Worm (Caenorhabditis elegans): ENCODE results near the gene C29H12.2.

C29H12.2 gene

DNA sequence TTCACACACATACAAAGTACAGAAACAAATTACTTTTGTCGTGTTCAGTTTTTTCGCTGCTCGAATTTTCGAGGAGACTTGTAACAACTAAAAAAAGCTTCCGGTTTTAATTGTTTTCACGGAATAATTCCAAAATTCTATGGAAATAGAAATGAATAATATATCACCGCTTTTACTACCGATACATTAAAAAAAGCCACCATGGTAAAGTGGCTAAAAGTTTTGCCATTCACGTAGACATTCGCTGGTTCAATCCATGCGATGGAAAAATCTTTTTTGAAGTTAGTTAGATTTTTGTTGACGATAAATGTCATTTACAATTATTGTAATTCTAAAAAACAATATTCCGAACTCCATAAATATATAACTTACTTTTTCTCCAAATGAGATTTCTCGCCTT lies 45.1 kb downstream of the C29H12.2 start:
- TF ChIP-seq med-1 (GFP tag; optimal IDR thresholded peaks at IDR 0.05; ENCODE audit: insufficient read depth) = no peak
- TF ChIP-seq tab-1 (GFP tag; IDR thresholded peaks at IDR 0.05) = no peak
- no peak for TF ChIP-seq flt-1 (GFP tag; IDR thresholded peaks at IDR 0.05)
- no peak for TF ChIP-seq ztf-23 (GFP tag; IDR thresholded peaks at IDR 0.05)
- TF ChIP-seq cog-1 (tag; optimal IDR thresholded peaks at IDR 0.05) = no peak
- no peak for TF ChIP-seq klf-2 (GFP tag; conservative IDR thresholded peaks at IDR 0.05)
- TF ChIP-seq T22C8.4 (GFP tag; IDR thresholded peaks at IDR 0.05) = no peak
- no peak for TF ChIP-seq ref-1 (GFP tag; conservative IDR thresholded peaks at IDR 0.05)
- no peak for TF ChIP-seq ztf-29 (GFP tag; IDR thresholded peaks at IDR 0.05)

- TF ChIP-seq T22C8.4 (GFP tag; IDR thresholded peaks at IDR 0.05) (no peak), tab-1 (GFP tag; IDR thresholded peaks at IDR 0.05) (no peak), ztf-29 (GFP tag; IDR thresholded peaks at IDR 0.05) (no peak), ztf-23 (GFP tag; IDR thresholded peaks at IDR 0.05) (no peak), cog-1 (tag; optimal IDR thresholded peaks at IDR 0.05) (no peak), med-1 (GFP tag; optimal IDR thresholded peaks at IDR 0.05; ENCODE audit: insufficient read depth) (no peak), ref-1 (GFP tag; conservative IDR thresholded peaks at IDR 0.05) (no peak), klf-2 (GFP tag; conservative IDR thresholded peaks at IDR 0.05) (no peak), flt-1 (GFP tag; IDR thresholded peaks at IDR 0.05) (no peak)
Measured at ce11 chrII:6169156-6169555, 45.5 kb downstream of the C29H12.2 start, which contains the start of gene hst-3.1. Gene hst-3.1 (minus strand): TSS chrII:6169256.

- TF ChIP-seq flt-1 (GFP tag; IDR thresholded peaks at IDR 0.05) = no peak
- TF ChIP-seq klf-2 (GFP tag; conservative IDR thresholded peaks at IDR 0.05) = no peak
- TF ChIP-seq cog-1 (tag; optimal IDR thresholded peaks at IDR 0.05) = no peak
- TF ChIP-seq ztf-23 (GFP tag; IDR thresholded peaks at IDR 0.05) = no peak
- no peak for TF ChIP-seq T22C8.4 (GFP tag; IDR thresholded peaks at IDR 0.05)
- TF ChIP-seq tab-1 (GFP tag; IDR thresholded peaks at IDR 0.05) = no peak
- TF ChIP-seq med-1 (GFP tag; optimal IDR thresholded peaks at IDR 0.05; ENCODE audit: insufficient read depth) = no peak
Measured at ce11 chrII:6170236-6170635, 46.6 kb downstream of the C29H12.2 start.

DNA sequence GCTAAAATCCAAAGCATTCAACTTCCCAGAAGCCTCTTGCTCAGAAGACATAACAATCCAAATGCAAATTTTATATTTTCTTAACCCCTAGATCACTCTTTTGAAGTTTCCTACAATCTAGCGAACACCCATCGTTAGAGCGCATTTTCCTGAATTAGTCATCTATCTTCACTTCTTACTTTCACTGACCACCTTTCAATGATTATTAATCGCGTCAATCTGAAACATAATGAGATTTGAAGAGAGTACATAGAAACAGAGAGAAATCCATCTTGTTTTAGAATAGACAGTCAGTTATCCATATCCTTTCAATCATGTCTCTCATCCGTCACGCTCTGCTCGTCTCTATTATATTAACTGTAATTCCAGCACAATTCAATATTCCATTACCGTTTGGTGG lies 47.6 kb downstream of the C29H12.2 start, which contains the start of gene F40H3.3:
TSS of gene F40H3.3 (plus strand) at position 280 of the 400 bp plus-strand sequence.
- TF ChIP-seq ref-1 (GFP tag; conservative IDR thresholded peaks at IDR 0.05) = no peak
- no peak for TF ChIP-seq tab-1 (GFP tag; IDR thresholded peaks at IDR 0.05)
- no peak for TF ChIP-seq ztf-23 (GFP tag; IDR thresholded peaks at IDR 0.05)
- no peak for TF ChIP-seq cog-1 (tag; optimal IDR thresholded peaks at IDR 0.05)
- TF ChIP-seq T22C8.4 (GFP tag; IDR thresholded peaks at IDR 0.05) = no peak
- TF ChIP-seq ztf-29 (GFP tag; IDR thresholded peaks at IDR 0.05) = no peak
- TF ChIP-seq flt-1 (GFP tag; IDR thresholded peaks at IDR 0.05) = no peak
- TF ChIP-seq klf-2 (GFP tag; conservative IDR thresholded peaks at IDR 0.05) = no peak

DNA sequence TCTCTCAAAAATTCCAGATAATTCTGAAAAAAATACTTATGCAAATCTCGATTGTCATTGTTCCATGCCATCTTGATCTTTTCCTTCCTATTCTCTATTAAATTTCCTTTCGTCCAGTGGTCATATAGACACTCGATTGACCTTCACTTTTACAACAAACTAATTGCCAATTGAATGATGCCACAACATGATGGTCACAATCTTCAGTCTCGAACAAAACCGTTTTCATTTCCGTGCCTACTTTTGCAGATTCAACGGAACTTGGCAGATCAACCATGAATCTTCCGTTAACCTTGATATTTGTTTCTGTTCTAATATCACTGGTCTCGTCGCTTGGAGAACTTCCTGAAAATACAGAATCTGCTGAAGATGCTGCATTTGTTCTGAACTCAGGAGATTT lies 49.8 kb downstream of the C29H12.2 start, which contains the start of gene F40H3.2:
TSS of gene F40H3.2 (plus strand) at position 250 of the 400 bp plus-strand sequence.
- no peak for TF ChIP-seq cog-1 (tag; optimal IDR thresholded peaks at IDR 0.05)
- no peak for TF ChIP-seq T22C8.4 (GFP tag; IDR thresholded peaks at IDR 0.05)
- no peak for TF ChIP-seq flt-1 (GFP tag; IDR thresholded peaks at IDR 0.05)
- no peak for TF ChIP-seq ztf-29 (GFP tag; IDR thresholded peaks at IDR 0.05)
- no peak for TF ChIP-seq ztf-23 (GFP tag; IDR thresholded peaks at IDR 0.05)
- no peak for TF ChIP-seq ref-1 (GFP tag; conservative IDR thresholded peaks at IDR 0.05)
- TF ChIP-seq med-1 (GFP tag; optimal IDR thresholded peaks at IDR 0.05; ENCODE audit: insufficient read depth) = no peak
- TF ChIP-seq klf-2 (GFP tag; conservative IDR thresholded peaks at IDR 0.05) = no peak
- TF ChIP-seq tab-1 (GFP tag; IDR thresholded peaks at IDR 0.05) = no peak

- TF ChIP-seq cog-1 (tag; optimal IDR thresholded peaks at IDR 0.05) = no peak
- no peak for TF ChIP-seq ztf-29 (GFP tag; IDR thresholded peaks at IDR 0.05)
- TF ChIP-seq med-1 (GFP tag; optimal IDR thresholded peaks at IDR 0.05; ENCODE audit: insufficient read depth) = no peak
- no peak for TF ChIP-seq klf-2 (GFP tag; conservative IDR thresholded peaks at IDR 0.05)
- TF ChIP-seq tab-1 (GFP tag; IDR thresholded peaks at IDR 0.05) = no peak
- no peak for TF ChIP-seq flt-1 (GFP tag; IDR thresholded peaks at IDR 0.05)
- no peak for TF ChIP-seq T22C8.4 (GFP tag; IDR thresholded peaks at IDR 0.05)
- no peak for TF ChIP-seq ref-1 (GFP tag; conservative IDR thresholded peaks at IDR 0.05)
- no peak for TF ChIP-seq ztf-23 (GFP tag; IDR thresholded peaks at IDR 0.05)
Measured at ce11 chrII:6175027-6175426, 51.4 kb downstream of the C29H12.2 start.

Data from whole organism, midembryonic.